Fruit fly (Drosophila melanogaster) Kc167 (cell line): ENCODE data around the gene wdn.

Experiments
- Myc ChIP-seq: fragments of >200 bp; optimal IDR thresholded peaks from 2 replicates; lab custom pipeline; 2017; ENCODE audit warnings: missing external identifiers
- Sin3A ChIP-seq: fragments of >200 bp; optimal IDR thresholded peaks from 2 replicates; lab custom pipeline; 2018; ENCODE audit warnings: missing external identifiers
- h ChIP-seq: fragments of >200 bp; optimal IDR thresholded peaks from 3 replicates; lab custom pipeline; 2018; ENCODE audit warnings: missing external identifiers
- insv ChIP-seq: fragments of >200 bp; optimal IDR thresholded peaks from 3 replicates; lab custom pipeline; 2018; ENCODE audit warnings: missing external identifiers
- psq ChIP-seq: fragments of >200 bp; optimal IDR thresholded peaks from 2 replicates; lab custom pipeline; 2017; ENCODE audit warnings: missing external identifiers
- ttk ChIP-seq: sonication (Bioruptor generic); optimal IDR thresholded peaks from 2 replicates; lab custom pipeline; 2017; ENCODE audit warnings: missing external identifiers

wdn gene

DNA sequence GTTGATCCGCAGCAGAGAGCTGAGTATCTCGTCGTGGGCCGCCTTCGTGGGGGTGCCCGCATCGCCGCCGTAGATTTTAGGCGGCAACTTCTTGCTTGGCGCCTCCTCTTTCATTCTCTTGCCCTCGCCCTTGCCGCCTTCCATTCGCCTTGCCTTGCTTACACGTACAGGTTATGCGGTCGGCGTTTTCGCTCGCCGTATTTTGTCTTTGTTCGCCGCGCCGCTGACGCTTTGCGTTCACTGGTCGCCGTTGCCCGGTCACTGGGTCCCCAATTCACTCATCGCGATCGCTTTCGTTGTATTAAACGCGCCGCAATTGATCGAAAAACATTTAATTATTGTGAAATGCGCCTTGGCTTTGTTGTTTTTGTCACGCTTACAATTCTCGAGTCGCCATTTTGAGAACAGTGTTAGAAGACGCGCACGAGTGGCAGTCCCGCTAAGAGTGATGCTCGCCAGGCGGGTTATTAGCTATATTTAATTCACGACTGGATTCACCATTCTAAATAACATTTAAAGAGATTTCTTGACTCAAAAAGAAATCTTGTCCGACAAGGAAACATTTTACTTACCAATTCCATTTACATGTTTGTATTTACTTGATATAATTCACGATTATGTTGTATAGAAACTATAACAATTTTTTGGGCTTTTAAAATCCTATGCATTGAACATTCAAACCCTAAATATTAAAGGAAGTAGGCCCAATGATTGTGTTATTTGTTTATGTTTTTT, at the start of gene wdn:
Gene wdn, minus strand, starts transcription at position 396 of the 735 bp plus-strand sequence.
- no peak for TF ChIP-seq Myc (lab: Kevin White, UChicago)

DNA sequence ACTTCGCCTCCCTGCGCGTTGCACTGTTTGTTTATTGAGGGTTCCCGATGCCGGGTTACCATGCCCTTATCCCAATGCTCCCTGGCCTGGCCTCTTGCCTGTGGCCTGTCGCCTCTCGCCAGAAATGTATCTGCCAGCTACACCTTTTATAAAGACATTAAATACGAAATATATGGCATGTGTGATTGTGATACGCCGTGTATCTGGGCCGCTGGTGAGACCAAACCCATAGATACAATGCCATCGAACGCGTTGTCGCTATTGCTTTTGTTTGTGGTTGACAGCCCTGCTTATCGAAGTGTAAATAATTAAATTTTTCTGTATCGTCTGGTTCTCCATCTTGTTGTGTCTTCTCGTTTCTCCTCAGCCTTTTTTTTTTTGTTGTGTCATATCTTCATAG, 49.4 kb upstream of the wdn start:
- TF ChIP-seq ttk (lab: Kevin White, UChicago), result no peak
- no peak for TF ChIP-seq psq
- TF ChIP-seq Sin3A (lab: Kevin White, UChicago), result no peak
- TF ChIP-seq h (lab: Kevin White, UChicago), result no peak
- TF ChIP-seq insv, result no peak
- TF ChIP-seq Myc (lab: Kevin White, UChicago), result no peak

DNA sequence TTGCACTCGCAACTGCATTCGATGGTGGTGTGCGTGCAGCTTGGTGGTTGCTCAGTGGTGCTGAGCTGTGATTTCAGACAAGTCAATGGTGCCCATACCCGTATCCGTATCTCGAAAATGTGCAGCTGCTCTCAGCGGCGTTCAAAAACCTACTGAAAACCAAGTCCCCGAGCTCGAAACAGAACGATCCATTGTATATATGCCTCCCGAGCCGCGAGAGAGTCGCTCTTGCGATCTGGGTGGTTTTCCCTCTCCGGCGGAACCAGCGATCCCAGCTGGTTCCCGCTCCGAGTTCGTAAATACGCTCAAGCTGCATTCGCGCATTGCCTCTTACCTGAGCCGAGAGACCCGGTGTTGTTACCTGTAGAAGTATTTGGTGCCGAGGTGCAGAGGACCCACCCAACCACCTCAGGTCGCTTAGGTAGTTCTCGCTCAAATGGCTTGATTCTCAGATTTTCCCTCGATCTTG, 48.0 kb upstream of the wdn start, which contains the start of gene Inx3:
Gene Inx3, minus strand, starts transcription at position 440 of the 469 bp plus-strand sequence.
- no peak for TF ChIP-seq insv

- TF ChIP-seq Sin3A (lab: Kevin White, UChicago), result no peak
- TF ChIP-seq h (lab: Kevin White, UChicago), result no peak
- TF ChIP-seq psq, result no peak
These were observed 47.1 kb upstream of the wdn start for dm6 chr3R:28858241-28858647.

DNA sequence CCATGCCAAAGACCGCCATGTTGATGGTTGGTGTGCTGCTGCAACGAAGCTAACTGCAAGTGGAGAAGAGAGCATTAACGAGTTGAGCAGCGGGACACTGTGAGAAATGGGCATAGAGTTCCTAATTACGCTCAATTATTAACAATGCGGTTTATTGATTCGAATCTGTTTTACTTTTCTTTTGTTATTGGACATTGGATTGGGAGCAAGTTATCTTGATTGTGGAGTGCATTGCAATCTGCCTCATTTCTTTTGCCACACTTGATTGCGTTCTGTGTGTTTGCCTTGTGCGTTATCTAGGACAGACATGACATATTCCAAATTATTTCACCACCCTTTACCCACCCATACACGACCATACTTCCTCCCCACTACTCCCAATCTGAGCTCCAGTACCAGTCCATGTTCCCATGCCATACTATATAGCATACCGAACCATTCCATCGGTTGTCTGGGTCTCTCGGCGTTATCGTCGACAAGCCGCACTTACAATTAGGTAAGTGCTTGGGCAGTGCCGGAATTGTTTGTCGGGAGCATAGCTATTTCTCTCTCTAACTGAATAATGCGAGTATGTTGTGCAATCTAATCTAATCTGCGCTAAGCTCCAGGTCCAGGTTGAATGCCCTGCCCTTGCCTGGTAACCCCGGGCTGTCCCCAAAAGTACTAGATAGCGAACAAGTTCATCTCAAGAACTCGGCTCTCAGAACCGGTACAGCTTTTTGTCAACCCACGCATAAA, 46.3 kb upstream of the wdn start:
- TF ChIP-seq psq, result no peak
- TF ChIP-seq Myc (lab: Kevin White, UChicago), result no peak
- TF ChIP-seq h (lab: Kevin White, UChicago), result no peak
- no peak for TF ChIP-seq insv
- no peak for TF ChIP-seq ttk (lab: Kevin White, UChicago)

- TF ChIP-seq ttk (lab: Kevin White, UChicago) (no peak), h (lab: Kevin White, UChicago) (no peak), Sin3A (lab: Kevin White, UChicago) (no peak), insv (no peak), psq (no peak), Myc (lab: Kevin White, UChicago) (no peak)
These were observed 45.7 kb upstream of the wdn start for dm6 chr3R:28856829-28857228.

dm6 chr3R:28856140-28856539, 45.0 kb upstream of the wdn start:
- TF ChIP-seq psq, result no peak
- no peak for TF ChIP-seq ttk (lab: Kevin White, UChicago)
- no peak for TF ChIP-seq insv
- TF ChIP-seq Myc (lab: Kevin White, UChicago), result no peak
- no peak for TF ChIP-seq h (lab: Kevin White, UChicago)
- no peak for TF ChIP-seq Sin3A (lab: Kevin White, UChicago)

DNA sequence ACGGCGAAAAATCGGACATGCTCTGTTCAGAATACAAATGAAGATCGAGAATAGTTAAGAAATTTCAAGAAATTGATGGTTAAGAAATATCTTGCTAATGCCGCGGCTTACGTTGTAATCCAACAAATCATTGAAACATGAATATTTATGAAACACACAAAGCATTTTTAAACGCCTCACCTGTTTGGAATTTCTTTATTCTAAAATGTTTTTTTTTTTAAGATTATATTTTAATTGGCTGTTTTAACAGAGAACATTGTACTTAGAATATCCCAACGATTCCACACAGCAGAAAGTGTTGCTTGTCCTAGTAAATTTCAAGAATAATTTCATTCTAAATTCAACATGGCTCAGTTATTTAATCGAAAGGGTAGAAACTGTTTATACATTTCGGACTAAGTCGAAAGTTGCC, 40.8 kb upstream of the wdn start:
- TF ChIP-seq psq, result no peak
- TF ChIP-seq ttk (lab: Kevin White, UChicago), result no peak
- TF ChIP-seq Myc (lab: Kevin White, UChicago), result no peak
- no peak for TF ChIP-seq insv
- no peak for TF ChIP-seq Sin3A (lab: Kevin White, UChicago)
- no peak for TF ChIP-seq h (lab: Kevin White, UChicago)

dm6 chr3R:28851530-28851929, 40.4 kb upstream of the wdn start:
- TF ChIP-seq psq (no peak), ttk (lab: Kevin White, UChicago) (no peak), Sin3A (lab: Kevin White, UChicago) (no peak), insv (no peak), Myc (lab: Kevin White, UChicago) (no peak), h (lab: Kevin White, UChicago) (no peak)

- TF ChIP-seq psq (no peak), Myc (lab: Kevin White, UChicago) (no peak), insv (no peak), Sin3A (lab: Kevin White, UChicago) (no peak), ttk (lab: Kevin White, UChicago) (no peak), h (lab: Kevin White, UChicago) (no peak)
These were observed 39.6 kb upstream of the wdn start for dm6 chr3R:28850662-28851257.

DNA sequence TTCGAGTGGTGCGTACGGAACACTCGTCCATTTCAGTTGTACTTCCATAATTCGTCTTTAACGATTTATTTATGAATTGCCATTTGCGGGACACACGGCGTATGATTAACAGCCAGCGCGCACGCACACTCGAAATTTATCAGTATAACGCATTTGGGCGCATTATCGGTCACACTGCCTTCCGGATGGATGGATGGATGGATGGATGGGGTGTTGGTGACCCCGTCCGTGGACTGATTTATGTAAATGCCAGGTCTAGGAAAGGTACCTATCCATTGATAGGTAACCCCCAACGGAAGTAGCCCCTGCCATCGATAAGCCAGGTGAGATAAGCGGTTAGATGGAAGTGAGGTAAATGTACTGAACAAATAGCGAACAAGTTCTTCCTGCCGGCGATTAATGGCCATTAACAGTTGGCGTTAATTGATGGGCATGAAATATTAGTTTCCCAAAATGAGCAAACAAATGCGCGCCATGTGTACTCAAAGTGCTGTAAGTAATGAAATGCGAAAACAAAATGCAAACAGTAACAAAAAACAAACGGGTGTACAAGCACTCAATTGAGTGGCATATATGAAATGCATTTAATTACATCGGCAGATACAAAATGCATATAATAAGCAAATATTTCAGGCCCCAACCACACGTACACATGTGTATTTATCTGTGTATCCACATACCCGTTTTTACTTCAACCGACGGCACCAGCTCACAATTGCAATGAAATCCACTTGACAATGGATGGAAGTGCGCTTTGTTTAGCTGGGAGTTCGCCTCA, 37.7 kb upstream of the wdn start:
- no peak for TF ChIP-seq ttk (lab: Kevin White, UChicago)
- no peak for TF ChIP-seq psq
- TF ChIP-seq insv, result no peak
- no peak for TF ChIP-seq Sin3A (lab: Kevin White, UChicago)
- no peak for TF ChIP-seq h (lab: Kevin White, UChicago)
- TF ChIP-seq Myc (lab: Kevin White, UChicago), result no peak
